Fruit fly (Drosophila melanogaster): ENCODE results near the gene loco.

The loco gene

dm6 chr3R:22580546-22580945, 58.6 kb downstream of the loco start, which contains the start of gene CSN6 (continued):
- TF ChIP-seq Atf-2 (GFP tag; optimal IDR thresholded peaks at IDR 0.05) (no peak), H15 (GFP tag; IDR thresholded peaks at IDR 0.05) (no peak), CG7963 (GFP tag; IDR thresholded peaks at IDR 0.05; ENCODE audit: partially characterized antibody) (peak; percentile 79), cwo (GFP tag; optimal IDR thresholded peaks at IDR 0.05) (no peak), Side (GFP tag; optimal IDR thresholded peaks at IDR 0.05) (no peak), CTCF (GFP tag; optimal IDR thresholded peaks at IDR 0.05) (peak; percentile 25), al (GFP tag; IDR thresholded peaks at IDR 0.05) (no peak), sim (GFP tag; IDR thresholded peaks at IDR 0.05) (no peak), MESR4 (GFP tag; optimal IDR thresholded peaks at IDR 0.05) (peak; percentile 56), Hr78 (GFP tag; optimal IDR thresholded peaks at IDR 0.05) (no peak), ind (GFP tag; optimal IDR thresholded peaks at IDR 0.05) (no peak), C15 (GFP tag; IDR thresholded peaks at IDR 0.05) (no peak; the same call in 2 of the 3 replicates)

dm6 chr3R:22576979-22577378, 62.2 kb downstream of the loco start:
- TF ChIP-seq CG6175 (GFP tag; IDR thresholded peaks at IDR 0.05) (peak; percentile 55; the same call in 1 of the 3 replicates), disco-r (GFP tag; optimal IDR thresholded peaks at IDR 0.05) (no peak), chm (GFP tag; IDR thresholded peaks at IDR 0.05) (no peak), CG5180 (GFP tag; optimal IDR thresholded peaks at IDR 0.05) (peak; percentile 73), dan (GFP tag; IDR thresholded peaks at IDR 0.05) (no peak), hkb (optimal IDR thresholded peaks at IDR 0.05) (no peak), hkb (GFP tag; IDR thresholded peaks at IDR 0.05) (no peak), CG8089 (GFP tag; optimal IDR thresholded peaks at IDR 0.05) (no peak), CG7963 (GFP tag; IDR thresholded peaks at IDR 0.05; ENCODE audit: partially characterized antibody) (no peak), az2 (GFP tag; optimal IDR thresholded peaks at IDR 0.05) (no peak)

dm6 chr3R:22576096-22576697, 63.0 kb downstream of the loco start:
- TF ChIP-seq grau (tag; optimal IDR thresholded peaks at IDR 0.05) (peak; percentile 26), Taf1 (GFP tag; IDR thresholded peaks at IDR 0.05) (no peak), CG12104 (GFP tag; optimal IDR thresholded peaks at IDR 0.05) (no peak), CG1602 (GFP tag; optimal IDR thresholded peaks at IDR 0.05) (no peak), HmgD (GFP tag; optimal IDR thresholded peaks at IDR 0.05) (no peak), Side (GFP tag; optimal IDR thresholded peaks at IDR 0.05) (no peak), CG3065 (GFP tag; optimal IDR thresholded peaks at IDR 0.05) (no peak), Oli (tag; optimal IDR thresholded peaks at IDR 0.05) (no peak), CG9797 (GFP tag; optimal IDR thresholded peaks at IDR 0.05) (no peak), CrebB (tag; optimal IDR thresholded peaks at IDR 0.05) (no peak), Drgx (GFP tag; IDR thresholded peaks at IDR 0.05) (peak; percentile 34; the same call in 1 of the 2 replicates), CG1603 (tag; optimal IDR thresholded peaks at IDR 0.05) (no peak), pzg (GFP tag; optimal IDR thresholded peaks at IDR 0.05) (no peak), toy (GFP tag; IDR thresholded peaks at IDR 0.05) (no peak), sens (GFP tag) (peak; percentile 59), dati (GFP tag; IDR thresholded peaks at IDR 0.05) (no peak), CG11085 (GFP tag; IDR thresholded peaks at IDR 0.05) (no peak), Pdp1 (GFP tag; optimal IDR thresholded peaks at IDR 0.05) (peak in 1 of 2 experiments; percentile 13), CG7556 (GFP tag; optimal IDR thresholded peaks at IDR 0.05) (no peak), Ssrp (tag; optimal IDR thresholded peaks at IDR 0.05) (no peak), Ets65A (GFP tag) (peak; percentile 25), Med (GFP tag) (peak; percentile 6), hkb (optimal IDR thresholded peaks at IDR 0.05) (no peak), hkb (GFP tag; IDR thresholded peaks at IDR 0.05) (no peak)
